Worm (Caenorhabditis elegans) whole organism, young adult: ENCODE results near the gene srlf-31.

Source experiments
- B0261.1 ChIP-seq: sonication (generic microtip); optimal IDR thresholded peaks from 2 replicates; lab custom pipeline; 2016; ENCODE audit warnings: mild to moderate bottlenecking, missing genetic modification characterization, moderate library complexity, missing compliant biosample characterization
- D2030.7 ChIP-seq: fragments of 200-800 bp; sonication (Bioruptor generic); IDR thresholded peaks from 2 replicates; pipeline ENCODE4 v1.3.6; 2022; ENCODE audit warnings: missing genetic modification reagents, missing genetic modification characterization, missing compliant biosample characterization
- F37B4.10 ChIP-seq: fragments of 200-800 bp; sonication (Bioruptor generic); IDR thresholded peaks from 2 replicates; pipeline ENCODE4 v1.3.6; 2022; ENCODE audit warnings: missing genetic modification characterization, missing compliant biosample characterization
- F52B5.7 ChIP-seq: sonication (generic microtip); optimal IDR thresholded peaks from 2 replicates; lab custom pipeline; 2016; ENCODE audit warnings: mild to moderate bottlenecking, missing genetic modification characterization, missing compliant biosample characterization
- K11D2.4 ChIP-seq: fragments of 200-800 bp; sonication (Bioruptor generic); IDR thresholded peaks from 2 replicates; pipeline ENCODE4 v1.3.6; 2022; ENCODE audit warnings: missing genetic modification reagents, missing genetic modification characterization, missing compliant biosample characterization
- K12H6.12 ChIP-seq: fragments of 200-800 bp; sonication (Bioruptor generic); optimal IDR thresholded peaks from 2 replicates; lab custom pipeline; 2018; ENCODE audit warnings: mild to moderate bottlenecking, missing genetic modification characterization, missing compliant biosample characterization
- Y53F4B.3 ChIP-seq: fragments of 200-800 bp; sonication (Bioruptor generic); IDR thresholded peaks from 2 replicates; pipeline ENCODE4 v1.3.6; 2022; ENCODE audit warnings: missing genetic modification reagents, missing genetic modification characterization, missing compliant biosample characterization
- Y53G8AR.9 ChIP-seq: fragments of 200-800 bp; sonication (Bioruptor generic); conservative IDR thresholded peaks from 2 replicates; pipeline ENCODE4 v1.3.6; 2022; ENCODE audit warnings: missing genetic modification reagents, missing genetic modification characterization, missing compliant biosample characterization
- Y56A3A.18 ChIP-seq: fragments of 200-800 bp; sonication (Bioruptor generic); IDR thresholded peaks from 2 replicates; pipeline ENCODE4 v1.3.6; 2022; ENCODE audit warnings: missing genetic modification reagents, missing genetic modification characterization, missing compliant biosample characterization
- ZK185.1 ChIP-seq: sonication (generic microtip); optimal IDR thresholded peaks from 2 replicates; lab custom pipeline; 2016; ENCODE audit warnings: mild to moderate bottlenecking, missing genetic modification characterization, missing compliant biosample characterization; ENCODE audit not compliant: poor library complexity, severe bottlenecking
- aptf-3 ChIP-seq: fragments of 200-800 bp; sonication (Bioruptor generic); IDR thresholded peaks from 2 replicates; pipeline ENCODE4 v1.3.6; 2022; ENCODE audit warnings: missing genetic modification characterization, missing compliant biosample characterization
- attf-6 ChIP-seq: fragments of 200-800 bp; sonication (Bioruptor generic); IDR thresholded peaks from 2 replicates; pipeline ENCODE4 v1.3.6; 2022; ENCODE audit warnings: missing genetic modification reagents, missing genetic modification characterization, missing compliant biosample characterization
- bed-1 ChIP-seq: fragments of 200-800 bp; sonication (Bioruptor generic); IDR thresholded peaks from 2 replicates; pipeline ENCODE4 v1.3.6; 2022; ENCODE audit warnings: missing genetic modification reagents, missing genetic modification characterization, missing compliant biosample characterization
- bed-2 ChIP-seq: fragments of 200-800 bp; sonication (Bioruptor generic); IDR thresholded peaks from 2 replicates; pipeline ENCODE4 v1.3.6; 2022; ENCODE audit warnings: missing genetic modification reagents, missing genetic modification characterization, missing compliant biosample characterization
- ceh-100 ChIP-seq: fragments of 200-800 bp; sonication (Bioruptor generic); IDR thresholded peaks from 2 replicates; pipeline ENCODE4 v1.3.6; 2022; ENCODE audit warnings: missing genetic modification reagents, missing genetic modification characterization, missing compliant biosample characterization
- ceh-40 ChIP-seq: fragments of 200-800 bp; sonication (Bioruptor generic); IDR thresholded peaks from 2 replicates; pipeline ENCODE4 v1.3.6; 2022; ENCODE audit warnings: missing genetic modification characterization, missing compliant biosample characterization
- ceh-79 ChIP-seq: sonication (generic microtip); optimal IDR thresholded peaks from 2 replicates; lab custom pipeline; 2017; ENCODE audit warnings: mild to moderate bottlenecking, missing genetic modification characterization, missing compliant biosample characterization
- ceh-91 ChIP-seq: fragments of 200-800 bp; sonication (Bioruptor generic); IDR thresholded peaks from 2 replicates; pipeline ENCODE4 v1.3.6; 2022; ENCODE audit warnings: missing genetic modification reagents, missing genetic modification characterization, missing compliant biosample characterization
- egl-18 ChIP-seq: fragments of 200-800 bp; sonication (Bioruptor generic); IDR thresholded peaks from 2 replicates; pipeline ENCODE4 v1.3.6; 2022; ENCODE audit warnings: missing genetic modification reagents, missing genetic modification characterization, missing compliant biosample characterization
- egrh-3 ChIP-seq: fragments of 200-800 bp; sonication (Bioruptor generic); IDR thresholded peaks from 2 replicates; pipeline ENCODE4 v1.3.6; 2022; ENCODE audit warnings: missing genetic modification reagents, missing genetic modification characterization, missing compliant biosample characterization
- fkh-3 ChIP-seq: sonication (generic microtip); optimal IDR thresholded peaks from 2 replicates; lab custom pipeline; 2016; ENCODE audit warnings: mild to moderate bottlenecking, missing genetic modification characterization, missing compliant biosample characterization
- hmg-20 ChIP-seq: fragments of 200-800 bp; sonication (Bioruptor generic); IDR thresholded peaks from 2 replicates; pipeline ENCODE4 v1.3.6; 2022; ENCODE audit warnings: missing genetic modification reagents, missing genetic modification characterization, missing compliant biosample characterization
- lin-35 ChIP-seq, 3 experiments: fragments of 150-350 bp in 2 of 3; sonication (generic microtip) in 1 of 3; optimal IDR thresholded peaks; 2 replicates each; lab custom pipeline; 2014 to 2018; ENCODE audit warnings: missing biosample characterization in 3 of 3, missing genetic modification characterization in 3 of 3, missing genetic modification reagents in 3 of 3
- lir-1 ChIP-seq: fragments of 200-800 bp; sonication (Bioruptor generic); conservative IDR thresholded peaks from 2 replicates; pipeline ENCODE4 v1.3.6; 2022; ENCODE audit warnings: missing genetic modification reagents, missing genetic modification characterization, missing compliant biosample characterization
- lsy-27 ChIP-seq: sonication (generic microtip); optimal IDR thresholded peaks from 2 replicates; lab custom pipeline; 2017; ENCODE audit warnings: missing genetic modification characterization, mild to moderate bottlenecking, missing compliant biosample characterization, antibody characterized with exemption, missing genotype, borderline replicate concordance; ENCODE audit not compliant: insufficient read depth
- madf-6 ChIP-seq: fragments of 200-800 bp; sonication (Bioruptor generic); IDR thresholded peaks from 2 replicates; pipeline ENCODE4 v1.3.6; 2022; ENCODE audit warnings: missing genetic modification reagents, missing genetic modification characterization, missing compliant biosample characterization
- mcd-1 ChIP-seq: fragments of 200-800 bp; sonication (Bioruptor generic); IDR thresholded peaks from 2 replicates; pipeline ENCODE4 v1.3.6; 2022; ENCODE audit warnings: missing genetic modification reagents, missing genetic modification characterization, missing compliant biosample characterization
- nhr-27 ChIP-seq: fragments of 200-800 bp; sonication (Bioruptor generic); optimal IDR thresholded peaks from 2 replicates; lab custom pipeline; 2018; ENCODE audit warnings: mild to moderate bottlenecking, missing genetic modification characterization, moderate library complexity, missing compliant biosample characterization
- pbrm-1 ChIP-seq: fragments of 200-800 bp; sonication (Bioruptor generic); IDR thresholded peaks from 2 replicates; pipeline ENCODE4 v1.3.6; 2022; ENCODE audit warnings: missing genetic modification reagents, missing genetic modification characterization, missing compliant biosample characterization
- rpc-1 ChIP-seq, 2 experiments: fragments of 150-350 bp in 1 of 2; sonication (generic microtip) in 1 of 2; optimal IDR thresholded peaks; 2 replicates each; lab custom pipeline; 2014 to 2018; ENCODE audit warnings: missing biosample characterization in 1 of 2, missing genetic modification characterization in 1 of 2, missing genetic modification reagents in 1 of 2, missing genotype in 1 of 2
- snpc-1.3 ChIP-seq: sonication (generic microtip); optimal IDR thresholded peaks from 2 replicates; lab custom pipeline; 2017; ENCODE audit warnings: missing genetic modification characterization, mild to moderate bottlenecking, missing compliant biosample characterization, antibody characterized with exemption, moderate library complexity, missing genotype, missing genetic modification reagents; ENCODE audit not compliant: insufficient read depth
- snpc-3.4 ChIP-seq: sonication (generic microtip); optimal IDR thresholded peaks from 2 replicates; lab custom pipeline; 2017; ENCODE audit warnings: missing genetic modification characterization, mild to moderate bottlenecking, missing compliant biosample characterization, antibody characterized with exemption, moderate library complexity, missing genotype, missing genetic modification reagents
- tbp1 ChIP-seq: fragments of 200-800 bp; sonication (Bioruptor generic); optimal IDR thresholded peaks from 2 replicates; lab custom pipeline; 2018; ENCODE audit warnings: mild to moderate bottlenecking, missing genetic modification characterization, missing compliant biosample characterization
- ztf-18 ChIP-seq: sonication (generic microtip); optimal IDR thresholded peaks from 2 replicates; lab custom pipeline; 2016; ENCODE audit warnings: missing genotype, mild to moderate bottlenecking, missing genetic modification characterization, missing compliant biosample characterization
- ztf-22 ChIP-seq: fragments of 200-800 bp; sonication (Bioruptor generic); optimal IDR thresholded peaks from 2 replicates; lab custom pipeline; 2018; ENCODE audit warnings: mild to moderate bottlenecking, missing genetic modification characterization, moderate library complexity, missing compliant biosample characterization
- ztf-26 ChIP-seq: sonication (generic microtip); optimal IDR thresholded peaks from 2 replicates; lab custom pipeline; 2017; ENCODE audit warnings: missing genetic modification characterization, missing compliant biosample characterization
- ztf-3 ChIP-seq: fragments of 200-800 bp; sonication (Bioruptor generic); optimal IDR thresholded peaks from 2 replicates; lab custom pipeline; 2018; ENCODE audit warnings: mild to moderate bottlenecking, missing genetic modification characterization, missing compliant biosample characterization

The srlf-31 gene

ce11 chrIV:11945621-11946020, 22.6 kb upstream of the srlf-31 start, which contains the start of gene ZK829.3 (continued):
- no peak for TF ChIP-seq nhr-27

DNA sequence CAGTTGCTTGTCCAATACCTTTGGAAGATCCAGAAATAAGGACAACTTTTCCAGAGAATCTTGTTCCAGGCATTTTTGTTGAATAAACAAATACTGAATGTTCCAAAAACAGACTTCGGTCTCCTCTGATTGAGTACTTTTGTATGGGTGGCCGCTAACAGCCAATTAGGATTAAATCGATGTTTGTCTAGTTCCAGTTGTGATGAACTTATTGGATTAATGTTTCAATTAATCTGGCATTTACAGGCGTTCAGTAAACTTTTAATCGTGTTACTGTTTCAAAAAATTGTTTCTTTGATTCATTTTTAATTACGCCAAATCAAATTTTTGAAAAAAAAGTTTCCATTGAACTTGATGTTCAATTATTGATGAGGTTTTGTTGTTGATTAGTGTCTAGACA, 19.3 kb upstream of the srlf-31 start, which contains the start of gene ZK829.1:
ZK829.1 (minus strand) TSS at position 101 of the 400 bp plus-strand sequence.
- no peak for TF ChIP-seq Y53F4B.3 (GFP tag; lab: Robert Waterston, UW)
- TF ChIP-seq aptf-3 (GFP tag; lab: Robert Waterston, UW) = no peak
- TF ChIP-seq hmg-20 (GFP tag; lab: Robert Waterston, UW) = no peak
- TF ChIP-seq ceh-100 (GFP tag; lab: Robert Waterston, UW) = no peak
- no peak for TF ChIP-seq lsy-27 (tag; lab: Kevin White, UChicago)
- no peak for TF ChIP-seq ceh-40 (GFP tag; lab: Robert Waterston, UW)
- no peak for TF ChIP-seq ceh-91
- no peak for TF ChIP-seq Y56A3A.18
- no peak for TF ChIP-seq ztf-18
- no peak for TF ChIP-seq ztf-22 (GFP tag; lab: Kevin White, UChicago)
- TF ChIP-seq fkh-3 = no peak
- no peak for TF ChIP-seq lir-1
- no peak for TF ChIP-seq ceh-79
- TF ChIP-seq bed-1 = no peak

DNA sequence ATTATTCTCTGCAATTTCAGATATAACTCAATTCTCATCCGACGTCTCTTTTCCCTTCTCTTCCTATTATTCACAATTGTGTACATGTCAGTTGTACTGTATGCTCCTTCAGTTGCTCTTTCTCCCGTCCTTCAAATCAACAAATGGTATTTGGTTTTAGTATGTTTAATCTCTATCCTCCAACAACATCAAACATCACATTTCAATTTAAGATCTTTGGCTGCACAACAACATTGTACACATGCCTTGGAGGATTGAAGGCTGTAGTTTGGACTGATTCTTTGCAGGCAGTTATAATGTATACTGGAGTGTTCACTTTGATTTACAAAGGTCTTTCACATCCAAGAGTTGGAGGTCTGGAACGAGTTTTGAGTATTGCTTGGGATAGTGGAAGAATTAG, 15.6 kb upstream of the srlf-31 start:
- no peak for TF ChIP-seq pbrm-1 (GFP tag; lab: Robert Waterston, UW)
- 0 out of 2 replicates have a peak, but pooled peaks have one; percentile 43 for TF ChIP-seq K11D2.4
- TF ChIP-seq F52B5.7 (tag; lab: Kevin White, UChicago) = no peak
- TF ChIP-seq D2030.7 (GFP tag; lab: Robert Waterston, UW) = no peak
- TF ChIP-seq madf-6 = no peak; the same call in 1 of the 2 replicates

ce11 chrIV:11937087-11937486, 14.1 kb upstream of the srlf-31 start, which contains the start of gene slc-5A12:
Gene slc-5A12 (plus strand): TSS chrIV:11937419.
- TF ChIP-seq ceh-79 (no peak), attf-6 (GFP tag; lab: Robert Waterston, UW) (no peak), B0261.1 (tag; lab: Kevin White, UChicago) (no peak), rpc-1 (optimal IDR thresholded peaks at IDR 0.05; lab: Kevin White, UChicago) (no peak), rpc-1 (tag; optimal IDR thresholded peaks at IDR 0.05; lab: Kevin White, UChicago) (no peak), egrh-3 (GFP tag; lab: Robert Waterston, UW) (no peak), egl-18 (GFP tag; lab: Robert Waterston, UW) (no peak), tbp1 (GFP tag; lab: Kevin White, UChicago) (no peak), snpc-1.3 (tag; lab: Kevin White, UChicago) (no peak), Y53G8AR.9 (no peak), mcd-1 (no peak), ZK185.1 (tag; lab: Kevin White, UChicago) (no peak), K12H6.12 (tag; lab: Kevin White, UChicago) (no peak), ztf-26 (tag; lab: Kevin White, UChicago) (no peak), ztf-3 (GFP tag; lab: Kevin White, UChicago) (no peak)

ce11 chrIV:11930572-11930971, 7.6 kb upstream of the srlf-31 start, which contains the start of gene nhx-9:
Gene nhx-9 (plus strand): TSS chrIV:11930872.
- TF ChIP-seq ztf-26 (tag; lab: Kevin White, UChicago) = no peak
- no peak for TF ChIP-seq egl-18 (GFP tag; lab: Robert Waterston, UW)
- no peak for TF ChIP-seq ceh-100 (GFP tag; lab: Robert Waterston, UW)
- TF ChIP-seq lin-35 (GFP tag; optimal IDR thresholded peaks at IDR 0.05; lab: Kevin White, UChicago) = no peak
- TF ChIP-seq F37B4.10 (GFP tag; lab: Robert Waterston, UW) = no peak
- TF ChIP-seq snpc-3.4 (tag; lab: Kevin White, UChicago) = no peak
- TF ChIP-seq bed-2 (GFP tag; lab: Robert Waterston, UW) = no peak
